Fruit fly (Drosophila melanogaster): ENCODE data around the gene Deaf1.

The Deaf1 gene

DNA sequence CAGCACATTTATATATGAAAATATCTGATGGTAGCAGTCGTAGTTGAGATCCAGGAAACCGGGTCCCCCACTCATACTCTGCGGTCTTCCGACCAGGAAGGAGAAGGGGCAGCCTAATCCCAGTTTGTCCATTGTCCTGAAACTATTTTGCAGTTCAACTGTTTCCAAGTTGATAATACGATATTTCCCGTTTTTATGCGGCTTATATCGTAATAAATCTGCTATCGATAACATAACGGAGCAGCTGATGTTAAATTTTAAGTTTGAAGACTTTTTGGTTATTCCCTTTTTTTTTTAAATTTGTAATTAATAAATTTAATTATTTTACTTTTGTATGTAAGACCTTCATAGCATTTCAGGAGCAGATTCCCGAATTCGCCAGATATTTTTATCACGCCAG, 16.9 kb upstream of the Deaf1 start, which contains the start of gene CG14102 (continued):
- TF ChIP-seq bbx (GFP tag; IDR thresholded peaks at IDR 0.05; ENCODE audit: partially characterized antibody) (peak; percentile 27; the same call in 1 of the 2 replicates), dysf (GFP tag; IDR thresholded peaks at IDR 0.05) (no peak), YL-1 (GFP tag; optimal IDR thresholded peaks at IDR 0.05) (no peak), Ets65A (GFP tag) (peak; percentile 21), pzg (GFP tag; optimal IDR thresholded peaks at IDR 0.05) (peak; percentile 7), CG34224 (GFP tag; IDR thresholded peaks at IDR 0.05; ENCODE audit: partially characterized antibody) (peak; percentile 85), crp (GFP tag; optimal IDR thresholded peaks at IDR 0.05) (peak in 1 of 2 experiments; percentile 72), CG12942 (GFP tag; optimal IDR thresholded peaks at IDR 0.05) (no peak), zen2 (GFP tag; IDR thresholded peaks at IDR 0.05; ENCODE audit: partially characterized antibody) (peak; percentile 41; the same call in 1 of the 3 replicates), Dref (GFP tag; IDR thresholded peaks at IDR 0.05) (peak; percentile 56), CG7745 (tag; optimal IDR thresholded peaks at IDR 0.05) (no peak), insv (GFP tag; optimal IDR thresholded peaks at IDR 0.05) (no peak), lbe (GFP tag; optimal IDR thresholded peaks at IDR 0.05) (peak; percentile 27), vvl (GFP tag; IDR thresholded peaks at IDR 0.05) (no peak), Bgb (GFP tag; IDR thresholded peaks at IDR 0.05; ENCODE audit: partially characterized antibody) (peak; percentile 42; the same call in 1 of the 2 replicates), mld (GFP tag; IDR thresholded peaks at IDR 0.05; ENCODE audit: partially characterized antibody) (0 out of 3 replicates have a peak, but pooled peaks have one; percentile 9), Scr (GFP tag; IDR thresholded peaks at IDR 0.05; ENCODE audit: partially characterized antibody) (peak; percentile 76), CG8944 (GFP tag; optimal IDR thresholded peaks at IDR 0.05) (no peak), sna (GFP tag; IDR thresholded peaks at IDR 0.05; ENCODE audit: partially characterized antibody) (peak; percentile 63; the same call in 1 of the 2 replicates), BEAF-32 (GFP tag; optimal IDR thresholded peaks at IDR 0.05) (peak; percentile 61), CG17829 (tag; optimal IDR thresholded peaks at IDR 0.05) (no peak), E2f2 (GFP tag; IDR thresholded peaks at IDR 0.05) (peak; percentile 13; the same call in 1 of the 2 replicates), stwl (tag; optimal IDR thresholded peaks at IDR 0.05) (peak; percentile 6), CG16813 (GFP tag; IDR thresholded peaks at IDR 0.05; ENCODE audit: partially characterized antibody) (peak; percentile 54; the same call in 2 of the 3 replicates), CG31441 (GFP tag; IDR thresholded peaks at IDR 0.05) (no peak), hbn (GFP tag; IDR thresholded peaks at IDR 0.05; ENCODE audit: partially characterized antibody) (peak; percentile 70), CG15269 (tag; optimal IDR thresholded peaks at IDR 0.05) (no peak), CG11504 (tag; optimal IDR thresholded peaks at IDR 0.05) (no peak), Neu2 (GFP tag; optimal IDR thresholded peaks at IDR 0.05; ENCODE audit: borderline replicate concordance) (no peak), CG2116 (GFP tag; optimal IDR thresholded peaks at IDR 0.05) (peak; percentile 51), luna (GFP tag; optimal IDR thresholded peaks at IDR 0.05) (no peak), CG7963 (GFP tag; IDR thresholded peaks at IDR 0.05; ENCODE audit: partially characterized antibody) (0 out of 3 replicates have a peak, but pooled peaks have one; percentile 21), trh (GFP tag; optimal IDR thresholded peaks at IDR 0.05) (no peak)

DNA sequence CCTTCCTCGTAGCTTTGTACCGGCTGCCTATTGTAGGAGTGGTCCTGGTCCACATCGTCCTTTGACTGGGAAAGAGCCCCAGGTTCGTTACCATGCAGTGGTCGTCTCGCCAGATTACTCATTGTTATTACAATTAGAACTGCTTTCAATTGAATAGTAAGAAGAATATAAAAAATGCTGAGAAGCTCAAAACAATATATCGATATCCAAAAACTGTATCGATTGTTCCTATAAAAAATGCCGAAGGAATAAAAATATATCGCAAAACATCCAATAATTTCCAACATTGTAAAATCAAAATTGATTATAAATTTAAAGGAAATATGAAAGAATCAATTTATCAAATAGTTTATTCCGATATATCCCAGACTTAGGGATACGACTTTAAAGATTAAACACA, 13.1 kb upstream of the Deaf1 start, which contains the start of the genes TORIP and Ccdc58:
Gene TORIP (minus strand): TSS at position 173 of the 400 bp plus-strand sequence.
Gene Ccdc58 (plus strand): TSS at position 274 of the 400 bp plus-strand sequence.
- TF ChIP-seq fru (optimal IDR thresholded peaks at IDR 0.05) (no peak), Optix (GFP tag; IDR thresholded peaks at IDR 0.05) (no peak), vvl (GFP tag; IDR thresholded peaks at IDR 0.05) (no peak), ranshi (GFP tag; IDR thresholded peaks at IDR 0.05) (no peak), h (optimal IDR thresholded peaks at IDR 0.05) (no peak), CG4617 (GFP tag; optimal IDR thresholded peaks at IDR 0.05; ENCODE audit: borderline replicate concordance) (no peak), CG10959 (GFP tag; IDR thresholded peaks at IDR 0.05) (no peak), CG16813 (GFP tag; IDR thresholded peaks at IDR 0.05; ENCODE audit: partially characterized antibody) (peak; percentile 72), CG34224 (GFP tag; IDR thresholded peaks at IDR 0.05; ENCODE audit: partially characterized antibody) (peak; percentile 88), cad (GFP tag; optimal IDR thresholded peaks at IDR 0.05) (no peak), sens (GFP tag) (peak; percentile 17), Opbp (GFP tag; IDR thresholded peaks at IDR 0.05; ENCODE audit: partially characterized antibody) (peak; percentile 60; the same call in 2 of the 3 replicates), Rx (GFP tag; IDR thresholded peaks at IDR 0.05) (no peak), CG1233 (GFP tag; optimal IDR thresholded peaks at IDR 0.05) (no peak), CG8290 (GFP tag; optimal IDR thresholded peaks at IDR 0.05) (no peak), CG8290 (tag; optimal IDR thresholded peaks at IDR 0.05) (no peak), Bdp1 (GFP tag; optimal IDR thresholded peaks at IDR 0.05) (no peak), HLH54F (GFP tag; optimal IDR thresholded peaks at IDR 0.05) (no peak), Asciz (GFP tag; optimal IDR thresholded peaks at IDR 0.05) (no peak), Rfx (GFP tag; IDR thresholded peaks at IDR 0.05) (no peak), eyg (GFP tag; optimal IDR thresholded peaks at IDR 0.05) (no peak)

All from whole organism, embryonic.